Fruit fly (Drosophila melanogaster): ENCODE results near the gene temp.

temp gene

dm6 chrX:2258602-2259233 is 3.6 kb downstream of the temp start:
- TF ChIP-seq psq (optimal IDR thresholded peaks at IDR 0.05), result no peak
- no peak for TF ChIP-seq ttk (optimal IDR thresholded peaks at IDR 0.05)
- TF ChIP-seq Sin3A (optimal IDR thresholded peaks at IDR 0.05), result no peak
- TF ChIP-seq h (optimal IDR thresholded peaks at IDR 0.05), result no peak
- no peak for TF ChIP-seq insv (optimal IDR thresholded peaks at IDR 0.05)
- TF ChIP-seq Myc (optimal IDR thresholded peaks at IDR 0.05), result no peak

dm6 chrX:2255035-2255434 is 7.3 kb downstream of the temp start:
- TF ChIP-seq Sin3A (optimal IDR thresholded peaks at IDR 0.05) (no peak), Myc (optimal IDR thresholded peaks at IDR 0.05) (no peak), psq (optimal IDR thresholded peaks at IDR 0.05) (no peak), insv (optimal IDR thresholded peaks at IDR 0.05) (no peak), h (optimal IDR thresholded peaks at IDR 0.05) (no peak), ttk (optimal IDR thresholded peaks at IDR 0.05) (no peak)

- no peak for TF ChIP-seq Sin3A (optimal IDR thresholded peaks at IDR 0.05)
- TF ChIP-seq psq (optimal IDR thresholded peaks at IDR 0.05), result no peak
- no peak for TF ChIP-seq h (optimal IDR thresholded peaks at IDR 0.05)
- no peak for TF ChIP-seq Myc (optimal IDR thresholded peaks at IDR 0.05)
- TF ChIP-seq insv (optimal IDR thresholded peaks at IDR 0.05), result no peak
- no peak for TF ChIP-seq ttk (optimal IDR thresholded peaks at IDR 0.05)
Observed at dm6 chrX:2254020-2254626, 8.2 kb downstream of the temp start, which contains the start of gene CG3091. Gene CG3091, minus strand, starts transcription at chrX:2254197.

dm6 chrX:2251688-2252087 is 10.6 kb downstream of the temp start, which contains the start of gene CG3191:
Gene CG3191, minus strand, starts transcription at chrX:2251993.
- TF ChIP-seq psq (optimal IDR thresholded peaks at IDR 0.05) (no peak), Myc (optimal IDR thresholded peaks at IDR 0.05) (no peak), h (optimal IDR thresholded peaks at IDR 0.05) (no peak), ttk (optimal IDR thresholded peaks at IDR 0.05) (no peak), Sin3A (optimal IDR thresholded peaks at IDR 0.05) (no peak)

- TF ChIP-seq Myc (optimal IDR thresholded peaks at IDR 0.05) (no peak), insv (optimal IDR thresholded peaks at IDR 0.05) (no peak), h (optimal IDR thresholded peaks at IDR 0.05) (no peak)
Observed at dm6 chrX:2249763-2250162, 12.6 kb downstream of the temp start, which contains the start of gene crn. Gene crn, minus strand, starts transcription at chrX:2249983.

dm6 chrX:2245931-2246330 is 16.4 kb downstream of the temp start, which contains the start of gene Or2a:
Gene Or2a, plus strand, starts transcription at chrX:2246231.
- TF ChIP-seq insv (optimal IDR thresholded peaks at IDR 0.05) (no peak), Sin3A (optimal IDR thresholded peaks at IDR 0.05) (no peak), h (optimal IDR thresholded peaks at IDR 0.05) (no peak), ttk (optimal IDR thresholded peaks at IDR 0.05) (no peak), Myc (optimal IDR thresholded peaks at IDR 0.05) (no peak), psq (optimal IDR thresholded peaks at IDR 0.05) (no peak)

dm6 chrX:2244753-2245152 is 17.6 kb downstream of the temp start:
- TF ChIP-seq Sin3A (optimal IDR thresholded peaks at IDR 0.05), result no peak
- no peak for TF ChIP-seq ttk (optimal IDR thresholded peaks at IDR 0.05)
- TF ChIP-seq h (optimal IDR thresholded peaks at IDR 0.05), result no peak
- TF ChIP-seq Myc (optimal IDR thresholded peaks at IDR 0.05), result no peak
- TF ChIP-seq psq (optimal IDR thresholded peaks at IDR 0.05), result no peak
- TF ChIP-seq insv (optimal IDR thresholded peaks at IDR 0.05), result no peak

- TF ChIP-seq ttk (optimal IDR thresholded peaks at IDR 0.05), result no peak
- no peak for TF ChIP-seq insv (optimal IDR thresholded peaks at IDR 0.05)
- no peak for TF ChIP-seq psq (optimal IDR thresholded peaks at IDR 0.05)
- no peak for TF ChIP-seq h (optimal IDR thresholded peaks at IDR 0.05)
- no peak for TF ChIP-seq Sin3A (optimal IDR thresholded peaks at IDR 0.05)
- TF ChIP-seq Myc (optimal IDR thresholded peaks at IDR 0.05), result no peak
Observed at dm6 chrX:2242897-2243296, 19.4 kb downstream of the temp start.

dm6 chrX:2241842-2242241 is 20.5 kb downstream of the temp start, which contains the start of gene kz:
Gene kz, minus strand, starts transcription at chrX:2242035.
- TF ChIP-seq psq (optimal IDR thresholded peaks at IDR 0.05) (no peak), ttk (optimal IDR thresholded peaks at IDR 0.05) (no peak), Sin3A (optimal IDR thresholded peaks at IDR 0.05) (no peak), Myc (optimal IDR thresholded peaks at IDR 0.05) (no peak), insv (optimal IDR thresholded peaks at IDR 0.05) (no peak), h (optimal IDR thresholded peaks at IDR 0.05) (no peak)

dm6 chrX:2225138-2225537 is 37.2 kb downstream of the temp start, which contains the start of gene pcx:
Gene pcx, plus strand, starts transcription at chrX:2225296.
- TF ChIP-seq h (optimal IDR thresholded peaks at IDR 0.05) (no peak), psq (optimal IDR thresholded peaks at IDR 0.05) (no peak), Myc (optimal IDR thresholded peaks at IDR 0.05) (no peak), Sin3A (optimal IDR thresholded peaks at IDR 0.05) (no peak), insv (optimal IDR thresholded peaks at IDR 0.05) (no peak), ttk (optimal IDR thresholded peaks at IDR 0.05) (no peak)

- TF ChIP-seq ttk (optimal IDR thresholded peaks at IDR 0.05) (no peak), Myc (optimal IDR thresholded peaks at IDR 0.05) (no peak)
Observed at dm6 chrX:2223454-2223853, 38.9 kb downstream of the temp start, which contains the start of gene CG14052. Gene CG14052, plus strand, starts transcription at chrX:2223754.

dm6 chrX:2222181-2222790 is 40.0 kb downstream of the temp start, which contains the start of gene Vinc:
Gene Vinc, minus strand, starts transcription at chrX:2222567.
- TF ChIP-seq Myc (optimal IDR thresholded peaks at IDR 0.05) (no peak), insv (optimal IDR thresholded peaks at IDR 0.05) (no peak), h (optimal IDR thresholded peaks at IDR 0.05) (no peak), psq (optimal IDR thresholded peaks at IDR 0.05) (no peak), Sin3A (optimal IDR thresholded peaks at IDR 0.05) (no peak), ttk (optimal IDR thresholded peaks at IDR 0.05) (no peak)

All from Kc167 (cell line).